Worm (Caenorhabditis elegans) whole organism, late embryonic: ENCODE data around the gene ger-1.

Source experiments
- C08G9.2 ChIP-seq: sonication (generic microtip); optimal IDR thresholded peaks from 2 replicates; lab custom pipeline; 2016; ENCODE audit warnings: mild to moderate bottlenecking, missing genetic modification characterization, moderate library complexity, missing compliant biosample characterization
- F13H6.1 ChIP-seq: sonication (generic microtip); optimal IDR thresholded peaks from 2 replicates; lab custom pipeline; 2016; ENCODE audit warnings: missing genetic modification characterization, missing compliant biosample characterization
- K02D7.2 ChIP-seq: sonication (generic microtip); optimal IDR thresholded peaks from 2 replicates; lab custom pipeline; 2017; ENCODE audit warnings: mild to moderate bottlenecking, missing genetic modification characterization, missing compliant biosample characterization
- Y22D7AL.16 ChIP-seq: sonication (generic microtip); optimal IDR thresholded peaks from 2 replicates; lab custom pipeline; 2016; ENCODE audit warnings: missing genetic modification characterization, missing compliant biosample characterization
- ama-1 ChIP-seq: fragments of 150-350 bp; optimal IDR thresholded peaks from 2 replicates; lab custom pipeline; 2014
- ceh-18 ChIP-seq: sonication (generic microtip); optimal IDR thresholded peaks from 2 replicates; lab custom pipeline; 2016; ENCODE audit warnings: missing genetic modification characterization, missing compliant biosample characterization
- ceh-2 ChIP-seq: sonication (generic microtip); optimal IDR thresholded peaks from 2 replicates; lab custom pipeline; 2016; ENCODE audit warnings: missing genotype, missing genetic modification characterization, missing compliant biosample characterization
- ceh-22 ChIP-seq: sonication (generic microtip); optimal IDR thresholded peaks from 2 replicates; lab custom pipeline; 2017; ENCODE audit warnings: missing biosample characterization, missing genetic modification characterization
- ceh-30 ChIP-seq: fragments of 150-350 bp; optimal IDR thresholded peaks from 2 replicates; lab custom pipeline; 2014; ENCODE audit warnings: missing biosample characterization, missing genetic modification characterization
- ceh-31 ChIP-seq: sonication (generic microtip); optimal IDR thresholded peaks from 2 replicates; lab custom pipeline; 2016; ENCODE audit warnings: missing genetic modification characterization, missing compliant biosample characterization
- ceh-34 ChIP-seq: sonication (generic microtip); optimal IDR thresholded peaks from 2 replicates; lab custom pipeline; 2016; ENCODE audit warnings: mild to moderate bottlenecking, missing genetic modification characterization, missing compliant biosample characterization
- ceh-45 ChIP-seq: fragments of 200-800 bp; sonication (Bioruptor generic); IDR thresholded peaks from 2 replicates; pipeline ENCODE4 v1.3.6; 2022; ENCODE audit warnings: missing genetic modification reagents, missing genetic modification characterization, missing compliant biosample characterization
- ceh-48 ChIP-seq: sonication (generic microtip); optimal IDR thresholded peaks from 2 replicates; lab custom pipeline; 2016; ENCODE audit warnings: missing genetic modification characterization, inconsistent platforms, missing compliant biosample characterization
- che-1 ChIP-seq: sonication (generic microtip); optimal IDR thresholded peaks from 2 replicates; lab custom pipeline; 2016; ENCODE audit warnings: mild to moderate bottlenecking, missing genetic modification characterization, missing compliant biosample characterization
- dmd-4 ChIP-seq: sonication (generic microtip); optimal IDR thresholded peaks from 2 replicates; lab custom pipeline; 2016; ENCODE audit warnings: borderline replicate concordance, missing genetic modification characterization, missing compliant biosample characterization
- elt-2 ChIP-seq: sonication (generic microtip); optimal IDR thresholded peaks from 2 replicates; lab custom pipeline; 2016; ENCODE audit warnings: missing genetic modification reagents, missing genetic modification characterization, missing compliant biosample characterization
- elt-4 ChIP-seq: sonication (generic microtip); optimal IDR thresholded peaks from 2 replicates; lab custom pipeline; 2016; ENCODE audit warnings: missing genetic modification characterization, missing compliant biosample characterization
- ets-4 ChIP-seq: sonication (generic microtip); optimal IDR thresholded peaks from 2 replicates; lab custom pipeline; 2016; ENCODE audit warnings: missing genetic modification characterization, missing compliant biosample characterization
- eyg-1 ChIP-seq: sonication (generic microtip); optimal IDR thresholded peaks from 2 replicates; lab custom pipeline; 2016; ENCODE audit warnings: missing genotype, missing genetic modification characterization, missing compliant biosample characterization
- fax-1 ChIP-seq: sonication (generic microtip); optimal IDR thresholded peaks from 2 replicates; lab custom pipeline; 2016; ENCODE audit warnings: missing genotype, missing genetic modification characterization, missing compliant biosample characterization
- fkh-10 ChIP-seq: fragments of 150-350 bp; optimal IDR thresholded peaks from 2 replicates; lab custom pipeline; 2014; ENCODE audit warnings: missing biosample characterization, missing genetic modification reagents, missing genetic modification characterization
- fkh-6 ChIP-seq: sonication (generic microtip); optimal IDR thresholded peaks from 2 replicates; lab custom pipeline; 2016; ENCODE audit warnings: missing genetic modification characterization, missing compliant biosample characterization
- hlh-15 ChIP-seq: sonication (generic microtip); optimal IDR thresholded peaks from 2 replicates; lab custom pipeline; 2016; ENCODE audit warnings: missing genetic modification characterization, missing compliant biosample characterization
- hlh-30 ChIP-seq: sonication (generic microtip); optimal IDR thresholded peaks from 2 replicates; lab custom pipeline; 2017; ENCODE audit warnings: antibody characterized with exemption, missing genetic modification characterization, missing compliant biosample characterization; ENCODE audit not compliant: insufficient read depth
- hlh-8 ChIP-seq: sonication (generic microtip); optimal IDR thresholded peaks from 2 replicates; lab custom pipeline; 2016; ENCODE audit warnings: missing genotype, missing genetic modification characterization, missing compliant biosample characterization
- lim-6 ChIP-seq: sonication (generic microtip); optimal IDR thresholded peaks from 2 replicates; lab custom pipeline; 2016; ENCODE audit warnings: missing genetic modification characterization, missing compliant biosample characterization
- lin-11 ChIP-seq: fragments of 200-800 bp; sonication (Bioruptor generic); optimal IDR thresholded peaks from 2 replicates; lab custom pipeline; 2018; ENCODE audit warnings: mild to moderate bottlenecking, missing genetic modification characterization, missing compliant biosample characterization
- madf-2 ChIP-seq: sonication (generic microtip); optimal IDR thresholded peaks from 2 replicates; lab custom pipeline; 2017; ENCODE audit warnings: missing genetic modification characterization, missing compliant biosample characterization
- nhr-11 ChIP-seq: fragments of 150-350 bp; optimal IDR thresholded peaks from 2 replicates; lab custom pipeline; 2014; ENCODE audit warnings: missing biosample characterization, missing genetic modification characterization
- nhr-232 ChIP-seq: sonication (generic microtip); optimal IDR thresholded peaks from 2 replicates; lab custom pipeline; 2016; ENCODE audit warnings: missing genetic modification characterization, missing compliant biosample characterization
- odd-2 ChIP-seq: sonication (generic microtip); optimal IDR thresholded peaks from 2 replicates; lab custom pipeline; 2017; ENCODE audit warnings: antibody characterized with exemption, mild to moderate bottlenecking, missing genetic modification characterization, missing compliant biosample characterization
- pag-3 ChIP-seq: sonication (generic microtip); optimal IDR thresholded peaks from 2 replicates; lab custom pipeline; 2016; ENCODE audit warnings: missing compliant biosample characterization, missing genetic modification characterization, borderline replicate concordance
- pat-9 ChIP-seq: fragments of 200-800 bp; sonication (Bioruptor generic); optimal IDR thresholded peaks from 2 replicates; lab custom pipeline; 2018; ENCODE audit warnings: mild to moderate bottlenecking, missing genetic modification characterization, moderate library complexity, missing compliant biosample characterization
- pax-1 ChIP-seq: fragments of 150-350 bp; optimal IDR thresholded peaks from 2 replicates; lab custom pipeline; 2014; ENCODE audit warnings: missing biosample characterization, missing genetic modification characterization
- pha-2 ChIP-seq: sonication (generic microtip); optimal IDR thresholded peaks from 2 replicates; lab custom pipeline; 2017; ENCODE audit warnings: mild to moderate bottlenecking, missing genetic modification characterization, missing compliant biosample characterization
- pha-4 ChIP-seq: fragments of 150-350 bp; optimal IDR thresholded peaks from 2 replicates; lab custom pipeline; 2018; ENCODE audit warnings: missing biosample characterization, missing genetic modification reagents, missing genetic modification characterization
- pqm-1 ChIP-seq: sonication (generic microtip); optimal IDR thresholded peaks from 2 replicates; lab custom pipeline; 2016; ENCODE audit warnings: missing genetic modification characterization, missing compliant biosample characterization
- ref-2 ChIP-seq: sonication (generic microtip); optimal IDR thresholded peaks from 2 replicates; lab custom pipeline; 2016; ENCODE audit warnings: missing genetic modification characterization, missing compliant biosample characterization
- rnt-1 ChIP-seq: sonication (generic microtip); optimal IDR thresholded peaks from 2 replicates; lab custom pipeline; 2016; ENCODE audit warnings: missing genetic modification characterization, missing compliant biosample characterization
- sox-2 ChIP-seq: fragments of 200-800 bp; sonication (Bioruptor generic); IDR thresholded peaks from 2 replicates; pipeline ENCODE4 v1.3.6; 2022; ENCODE audit warnings: missing genetic modification reagents, missing genetic modification characterization, missing compliant biosample characterization
- sox-4 ChIP-seq: sonication (generic microtip); optimal IDR thresholded peaks from 2 replicates; lab custom pipeline; 2017; ENCODE audit warnings: mild to moderate bottlenecking, missing genetic modification characterization, inconsistent platforms, missing compliant biosample characterization
- tbx-7 ChIP-seq: sonication (generic microtip); optimal IDR thresholded peaks from 2 replicates; lab custom pipeline; 2016; ENCODE audit warnings: missing genotype, missing genetic modification characterization, missing compliant biosample characterization
- ttx-3 ChIP-seq: sonication (generic microtip); optimal IDR thresholded peaks from 2 replicates; lab custom pipeline; 2016; ENCODE audit warnings: missing genetic modification reagents, missing genetic modification characterization, missing compliant biosample characterization
- unc-3 ChIP-seq, 2 experiments: fragments of 200-800 bp in 1 of 2; sonication (Bioruptor generic) in 1 of 2; sonication (generic microtip) in 1 of 2; conservative IDR thresholded peaks in 1 of 2; optimal IDR thresholded peaks in 1 of 2; 2 replicates each; pipeline versions ENCODE4 v1.3.6 to Lab custom; 2016 to 2022; ENCODE audit warnings: missing compliant biosample characterization in 2 of 2, missing genetic modification characterization in 2 of 2, missing genetic modification reagents in 1 of 2
- unc-42 ChIP-seq: sonication (generic microtip); optimal IDR thresholded peaks from 2 replicates; lab custom pipeline; 2016; ENCODE audit warnings: missing genotype, missing genetic modification characterization, missing compliant biosample characterization
- zip-5 ChIP-seq: sonication (generic microtip); optimal IDR thresholded peaks from 2 replicates; lab custom pipeline; 2016; ENCODE audit warnings: missing genetic modification characterization, missing compliant biosample characterization
- ztf-16 ChIP-seq: sonication (generic microtip); optimal IDR thresholded peaks from 2 replicates; lab custom pipeline; 2017; ENCODE audit warnings: missing genetic modification characterization, missing compliant biosample characterization

Gene ger-1

ce11 chrIII:7091042-7091441, 23.8 kb upstream of the ger-1 start, which contains the start of gene ZK418.2:
Gene ZK418.2 (plus strand): TSS chrIII:7091342.
- no peak for TF ChIP-seq pha-2 (tag; lab: Kevin White, UChicago)
- no peak for TF ChIP-seq fax-1
- no peak for TF ChIP-seq K02D7.2 (tag; lab: Kevin White, UChicago)
- no peak for TF ChIP-seq ttx-3 (tag; lab: Kevin White, UChicago)
- TF ChIP-seq Y22D7AL.16 (tag; lab: Kevin White, UChicago): no peak
- no peak for TF ChIP-seq nhr-232
- TF ChIP-seq sox-2 (GFP tag; lab: Robert Waterston, UW): no peak
- TF ChIP-seq fkh-10: no peak
- TF ChIP-seq ama-1 (lab: Kevin White, UChicago): no peak
- TF ChIP-seq pag-3 (tag; lab: Kevin White, UChicago): no peak
- TF ChIP-seq ceh-18 (tag; lab: Kevin White, UChicago): no peak

- TF ChIP-seq zip-5 (no peak), ets-4 (no peak), pha-4 (tag; lab: Kevin White, UChicago) (no peak), hlh-30 (tag; lab: Kevin White, UChicago) (no peak), elt-2 (tag; lab: Kevin White, UChicago) (no peak), ttx-3 (tag; lab: Kevin White, UChicago) (no peak), pax-1 (tag; lab: Kevin White, UChicago) (no peak), che-1 (tag; lab: Kevin White, UChicago) (no peak), ama-1 (lab: Kevin White, UChicago) (no peak), fkh-10 (no peak), ceh-22 (tag; lab: Kevin White, UChicago) (no peak), fax-1 (no peak), sox-4 (no peak), madf-2 (tag; lab: Kevin White, UChicago) (no peak), nhr-11 (no peak), odd-2 (tag; lab: Kevin White, UChicago) (no peak)
- TF ChIP-seq, all 69 proteins: peak for 0
Observed at ce11 chrIII:7090545-7090944, 23.3 kb upstream of the ger-1 start, which contains the start of gene ZK418.10. Gene ZK418.10 (minus strand): TSS chrIII:7090692.

- TF ChIP-seq K02D7.2 (tag; lab: Kevin White, UChicago) (no peak), ceh-34 (peak; percentile 34), elt-4 (tag; lab: Kevin White, UChicago) (no peak), pha-4 (tag; lab: Kevin White, UChicago) (no peak), tbx-7 (peak; percentile 54), ets-4 (peak; percentile 79), eyg-1 (no peak), rnt-1 (tag; lab: Kevin White, UChicago) (peak; percentile 18), C08G9.2 (tag; lab: Kevin White, UChicago) (peak; percentile 79), pat-9 (tag; lab: Kevin White, UChicago) (no peak), F13H6.1 (peak; percentile 3), fkh-6 (tag; lab: Kevin White, UChicago) (peak; percentile 42), pqm-1 (tag; lab: Kevin White, UChicago) (no peak), lim-6 (tag; lab: Kevin White, UChicago) (no peak), zip-5 (peak; percentile 42), ceh-30 (tag; lab: Kevin White, UChicago) (no peak), nhr-11 (no peak), hlh-8 (peak; percentile 6), ref-2 (tag; lab: Kevin White, UChicago) (peak; percentile 15), che-1 (tag; lab: Kevin White, UChicago) (no peak), fax-1 (peak; percentile 18), ceh-31 (peak; percentile 90), dmd-4 (tag; lab: Kevin White, UChicago) (no peak), lin-11 (tag; lab: Kevin White, UChicago) (no peak), ceh-48 (tag; lab: Kevin White, UChicago) (peak; percentile 73), ceh-2 (peak; percentile 82), ceh-45 (GFP tag; lab: Robert Waterston, UW) (no peak), ztf-16 (tag; lab: Kevin White, UChicago) (no peak), fkh-10 (no peak), unc-42 (peak; percentile 16), unc-3 (GFP tag; conservative IDR thresholded peaks at IDR 0.05; lab: Robert Waterston, UW) (no peak), unc-3 (tag; optimal IDR thresholded peaks at IDR 0.05; lab: Kevin White, UChicago) (no peak), hlh-15 (no peak), elt-2 (tag; lab: Kevin White, UChicago) (peak; percentile 48)
Observed at ce11 chrIII:7087691-7088323, 20.5 kb upstream of the ger-1 start, which contains the start of gene fubl-2. Gene fubl-2 (minus strand): TSS chrIII:7087741.
